Fruit fly (Drosophila melanogaster) Kc167 (cell line): ENCODE results near the gene Atg14.

Source experiments
- Myc ChIP-seq: fragments of >200 bp; optimal IDR thresholded peaks from 2 replicates; lab custom pipeline; 2017; ENCODE audit warnings: missing external identifiers
- Sin3A ChIP-seq: fragments of >200 bp; optimal IDR thresholded peaks from 2 replicates; lab custom pipeline; 2018; ENCODE audit warnings: missing external identifiers
- h ChIP-seq: fragments of >200 bp; optimal IDR thresholded peaks from 3 replicates; lab custom pipeline; 2018; ENCODE audit warnings: missing external identifiers
- insv ChIP-seq: fragments of >200 bp; optimal IDR thresholded peaks from 3 replicates; lab custom pipeline; 2018; ENCODE audit warnings: missing external identifiers
- psq ChIP-seq: fragments of >200 bp; optimal IDR thresholded peaks from 2 replicates; lab custom pipeline; 2017; ENCODE audit warnings: missing external identifiers
- ttk ChIP-seq: sonication (Bioruptor generic); optimal IDR thresholded peaks from 2 replicates; lab custom pipeline; 2017; ENCODE audit warnings: missing external identifiers

The Atg14 gene

DNA sequence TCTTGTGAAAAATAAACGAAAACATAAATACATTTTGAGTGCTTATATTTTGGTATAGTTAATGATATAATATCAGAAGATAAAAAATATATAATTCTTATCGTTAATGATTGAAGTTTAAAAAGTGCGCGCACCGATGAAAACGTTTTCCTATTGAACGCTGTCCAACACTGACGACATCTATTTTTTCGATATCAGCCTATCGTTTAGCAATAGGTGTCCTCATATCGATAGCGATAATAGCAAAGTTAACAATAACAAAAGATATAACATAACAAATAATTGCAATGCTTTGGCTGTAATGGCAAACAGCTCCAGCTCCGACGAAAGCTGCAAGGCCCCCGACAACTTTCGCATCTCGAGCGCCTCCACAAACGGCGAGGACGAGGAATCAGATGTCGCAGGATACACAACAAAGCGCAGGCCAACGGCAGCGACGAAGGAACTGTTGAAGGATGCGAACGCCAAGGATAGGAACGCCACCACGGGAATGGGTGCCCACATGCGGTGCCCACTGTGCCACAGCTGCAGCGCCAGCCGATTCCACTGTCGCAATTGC lies at the start of gene Atg14:
Atg14 (plus strand) TSS at position 225 of the 559 bp plus-strand sequence.
- TF ChIP-seq h (lab: Kevin White, UChicago) (no peak), ttk (lab: Kevin White, UChicago) (no peak), psq (lab: Kevin White, UChicago) (no peak), Myc (lab: Kevin White, UChicago) (no peak), insv (lab: Kevin White, UChicago) (no peak), Sin3A (lab: Kevin White, UChicago) (no peak)

- TF ChIP-seq Sin3A (lab: Kevin White, UChicago) (no peak), psq (lab: Kevin White, UChicago) (no peak), h (lab: Kevin White, UChicago) (no peak), Myc (lab: Kevin White, UChicago) (no peak), insv (lab: Kevin White, UChicago) (no peak), ttk (lab: Kevin White, UChicago) (no peak)
Measured at dm6 chr3R:29067091-29067490, 49.1 kb upstream of the Atg14 start.

- TF ChIP-seq h (lab: Kevin White, UChicago) (no peak), ttk (lab: Kevin White, UChicago) (no peak), psq (lab: Kevin White, UChicago) (no peak), insv (lab: Kevin White, UChicago) (no peak), Sin3A (lab: Kevin White, UChicago) (no peak), Myc (lab: Kevin White, UChicago) (no peak)
Measured at dm6 chr3R:29068430-29069207, 47.6 kb upstream of the Atg14 start.

- TF ChIP-seq h (lab: Kevin White, UChicago) (no peak), Sin3A (lab: Kevin White, UChicago) (no peak), Myc (lab: Kevin White, UChicago) (no peak), ttk (lab: Kevin White, UChicago) (no peak), insv (lab: Kevin White, UChicago) (no peak), psq (lab: Kevin White, UChicago) (no peak)
Measured at dm6 chr3R:29069208-29070072, 46.8 kb upstream of the Atg14 start.

DNA sequence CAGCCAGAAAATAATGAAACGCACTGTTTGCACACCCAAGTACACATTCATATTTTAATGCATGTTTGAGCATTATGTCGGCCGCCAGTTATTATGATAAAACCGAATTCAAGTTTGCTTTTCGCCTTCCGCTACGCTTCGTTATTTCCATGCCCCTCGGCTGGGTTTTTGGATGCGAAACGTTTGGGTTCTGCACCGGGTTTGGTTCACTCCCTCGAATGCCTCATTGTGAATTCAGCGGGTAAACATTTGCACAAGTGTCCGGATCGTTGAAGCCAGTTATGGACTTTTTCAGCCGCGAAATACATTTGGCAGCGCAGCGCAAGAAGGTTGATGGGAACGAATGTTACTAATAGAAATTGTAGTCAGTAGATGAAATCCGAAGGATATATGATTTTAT lies 45.0 kb upstream of the Atg14 start:
- TF ChIP-seq Sin3A (lab: Kevin White, UChicago): no peak
- no peak for TF ChIP-seq h (lab: Kevin White, UChicago)
- no peak for TF ChIP-seq insv (lab: Kevin White, UChicago)
- no peak for TF ChIP-seq psq (lab: Kevin White, UChicago)
- TF ChIP-seq ttk (lab: Kevin White, UChicago): no peak

- TF ChIP-seq insv (lab: Kevin White, UChicago): no peak
- TF ChIP-seq Myc (lab: Kevin White, UChicago): no peak
- no peak for TF ChIP-seq psq (lab: Kevin White, UChicago)
- no peak for TF ChIP-seq h (lab: Kevin White, UChicago)
Measured at dm6 chr3R:29072834-29073233, 43.4 kb upstream of the Atg14 start.

DNA sequence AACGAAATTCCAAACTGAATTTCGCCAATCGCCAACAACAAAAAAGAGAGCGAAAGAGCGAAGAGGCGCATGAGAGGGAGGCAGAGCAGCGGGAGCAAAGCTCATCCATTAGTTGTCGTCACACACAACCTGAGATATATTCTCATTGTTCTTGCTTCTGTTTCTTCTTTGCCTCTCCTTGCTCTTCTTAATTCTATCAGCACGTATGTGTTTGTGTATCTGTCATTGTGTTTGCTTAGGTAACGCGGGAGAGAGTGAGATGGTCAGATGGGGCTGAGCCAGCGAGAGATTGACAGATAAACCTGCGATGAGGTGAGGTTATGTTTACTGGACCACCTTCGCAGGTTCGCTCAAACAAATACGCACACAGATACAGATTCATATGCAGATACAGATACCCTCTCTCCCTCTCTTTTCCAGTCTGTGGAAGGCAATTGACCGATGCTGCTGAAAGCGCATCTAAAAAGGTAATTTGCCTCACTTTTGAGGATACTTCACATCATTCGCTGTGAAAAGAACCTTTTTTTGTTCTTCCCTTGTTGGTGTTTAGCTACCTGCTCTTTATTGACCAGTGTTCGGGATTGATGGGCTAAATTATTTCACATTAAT lies 42.1 kb upstream of the Atg14 start:
- TF ChIP-seq insv (lab: Kevin White, UChicago) (no peak), psq (lab: Kevin White, UChicago) (no peak), h (lab: Kevin White, UChicago) (no peak), Sin3A (lab: Kevin White, UChicago) (no peak), ttk (lab: Kevin White, UChicago) (no peak), Myc (lab: Kevin White, UChicago) (no peak)

DNA sequence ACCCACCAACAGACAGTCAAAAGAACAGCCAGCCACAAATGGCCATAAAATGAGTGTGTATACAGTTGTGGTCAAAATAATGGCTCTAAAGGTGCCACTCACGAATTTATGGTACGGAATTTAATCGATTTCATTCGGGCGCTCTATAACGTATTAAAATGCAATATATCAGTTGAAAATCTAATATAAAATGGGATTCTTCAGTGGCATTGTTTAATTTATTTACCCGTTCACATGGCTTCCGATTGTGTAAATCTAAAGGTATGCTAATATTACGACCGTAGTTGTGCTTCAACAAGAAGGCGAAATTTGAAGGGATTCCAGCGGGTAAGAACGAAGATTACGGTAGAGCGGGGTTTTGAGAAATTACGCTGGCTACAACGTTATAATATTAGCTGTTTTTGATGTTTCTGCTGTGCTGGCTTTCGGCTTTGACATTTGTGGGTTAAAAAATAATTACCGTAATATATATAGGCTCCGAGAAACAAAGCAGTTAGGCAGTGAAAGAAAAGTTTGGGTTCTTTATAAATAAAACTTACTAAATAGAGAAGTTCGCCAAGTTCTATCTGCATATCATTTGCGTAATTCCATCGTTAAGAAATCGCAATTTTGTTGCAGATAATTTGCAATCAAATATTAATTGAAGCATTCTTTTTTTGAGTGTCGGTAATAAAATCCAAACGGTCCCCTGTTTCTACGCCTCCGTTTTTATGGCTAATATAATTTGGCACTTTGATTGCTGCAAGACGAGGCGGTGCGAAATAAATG lies 40.4 kb upstream of the Atg14 start:
- TF ChIP-seq ttk (lab: Kevin White, UChicago): no peak
- no peak for TF ChIP-seq Sin3A (lab: Kevin White, UChicago)
- TF ChIP-seq psq (lab: Kevin White, UChicago): no peak
- no peak for TF ChIP-seq Myc (lab: Kevin White, UChicago)
- no peak for TF ChIP-seq insv (lab: Kevin White, UChicago)
- TF ChIP-seq h (lab: Kevin White, UChicago): no peak

dm6 chr3R:29076609-29077008 lies 39.6 kb upstream of the Atg14 start:
- no peak for TF ChIP-seq insv (lab: Kevin White, UChicago)
- no peak for TF ChIP-seq psq (lab: Kevin White, UChicago)
- TF ChIP-seq h (lab: Kevin White, UChicago): no peak
- no peak for TF ChIP-seq ttk (lab: Kevin White, UChicago)
- no peak for TF ChIP-seq Myc (lab: Kevin White, UChicago)
- no peak for TF ChIP-seq Sin3A (lab: Kevin White, UChicago)

dm6 chr3R:29077572-29077971 lies 38.6 kb upstream of the Atg14 start:
- no peak for TF ChIP-seq Myc (lab: Kevin White, UChicago)
- no peak for TF ChIP-seq ttk (lab: Kevin White, UChicago)
- no peak for TF ChIP-seq insv (lab: Kevin White, UChicago)
- no peak for TF ChIP-seq psq (lab: Kevin White, UChicago)
- TF ChIP-seq Sin3A (lab: Kevin White, UChicago): no peak
- TF ChIP-seq h (lab: Kevin White, UChicago): no peak
